Fruit fly (Drosophila melanogaster) whole organism, embryonic: ENCODE data around the gene Ufd1.

Source experiments
- Adf1 ChIP-seq: fragments of 200-800 bp; sonication (Bioruptor generic); IDR thresholded peaks from 2 replicates; pipeline ENCODE4 v1.3.6; 2022; ENCODE audit warnings: missing biosample characterization, missing genetic modification characterization
- C15 ChIP-seq: fragments of 200-800 bp; sonication (Bioruptor generic); IDR thresholded peaks from 3 replicates; pipeline ENCODE4 v1.3.6; 2022; ENCODE audit warnings: missing biosample characterization, missing genetic modification characterization
- CG10431 ChIP-seq: fragments of 200-800 bp; sonication (Bioruptor generic); optimal IDR thresholded peaks from 3 replicates; lab custom pipeline; 2018; ENCODE audit warnings: missing biosample characterization, mild to moderate bottlenecking, missing genetic modification characterization
- CG10462 ChIP-seq: fragments of 200-800 bp; sonication (Bioruptor generic); optimal IDR thresholded peaks from 2 replicates; lab custom pipeline; 2016; ENCODE audit warnings: missing biosample characterization, missing genetic modification characterization
- CG10565 ChIP-seq: fragments of 200-800 bp; sonication (Bioruptor generic); optimal IDR thresholded peaks from 3 replicates; lab custom pipeline; 2016; ENCODE audit warnings: missing biosample characterization, mild to moderate bottlenecking, missing genetic modification characterization
- CG11247 ChIP-seq: fragments of 200-800 bp; sonication (Bioruptor generic); IDR thresholded peaks from 2 replicates; pipeline ENCODE4 v1.3.6; 2022; ENCODE audit warnings: missing biosample characterization, missing genetic modification characterization
- CG13296 ChIP-seq: fragments of 200-800 bp; sonication (Bioruptor generic); optimal IDR thresholded peaks from 3 replicates; lab custom pipeline; 2018; ENCODE audit warnings: missing biosample characterization, mild to moderate bottlenecking, missing genetic modification characterization
- CG13624 ChIP-seq: fragments of 200-800 bp; sonication (Bioruptor generic); optimal IDR thresholded peaks from 2 replicates; lab custom pipeline; 2016; ENCODE audit warnings: missing biosample characterization, missing genetic modification characterization
- CG14710 ChIP-seq: fragments of 200-800 bp; sonication (Bioruptor generic); optimal IDR thresholded peaks from 3 replicates; lab custom pipeline; 2019; ENCODE audit warnings: missing biosample characterization, mild to moderate bottlenecking, missing genetic modification characterization, moderate library complexity
- CG15514 ChIP-seq: fragments of 200-800 bp; sonication (Bioruptor generic); optimal IDR thresholded peaks from 3 replicates; lab custom pipeline; 2017; ENCODE audit warnings: missing biosample characterization, missing genetic modification characterization, mild to moderate bottlenecking, moderate library complexity, missing genetic modification reagents
- CG18599 ChIP-seq: fragments of 200-800 bp; sonication (Bioruptor generic); optimal IDR thresholded peaks from 3 replicates; lab custom pipeline; 2017; ENCODE audit warnings: missing biosample characterization, missing genetic modification characterization, mild to moderate bottlenecking, moderate library complexity, missing genetic modification reagents
- CG2889 ChIP-seq: fragments of 200-800 bp; sonication (Bioruptor generic); IDR thresholded peaks from 3 replicates; pipeline ENCODE4 v1.3.6; 2022; ENCODE audit warnings: missing biosample characterization, missing genetic modification characterization
- CG30020 ChIP-seq: fragments of 200-800 bp; optimal IDR thresholded peaks from 2 replicates; lab custom pipeline; 2019; ENCODE audit warnings: missing biosample characterization, mild to moderate bottlenecking, missing genetic modification characterization, moderate library complexity
- CG3065 ChIP-seq: fragments of 200-800 bp; sonication (Bioruptor generic); optimal IDR thresholded peaks from 2 replicates; lab custom pipeline; 2016; ENCODE audit warnings: missing biosample characterization, missing genetic modification characterization
- CG32532 ChIP-seq: fragments of 200-800 bp; sonication (Bioruptor generic); IDR thresholded peaks from 2 replicates; pipeline ENCODE4 v1.3.6; 2022; ENCODE audit warnings: missing biosample characterization, missing genetic modification characterization
- CG3847 ChIP-seq: fragments of 200-800 bp; sonication (Bioruptor generic); IDR thresholded peaks from 2 replicates; pipeline ENCODE4 v1.3.6; 2022; ENCODE audit warnings: missing biosample characterization, missing genetic modification characterization
- CG6654 ChIP-seq: fragments of 200-800 bp; sonication (Bioruptor generic); optimal IDR thresholded peaks from 2 replicates; lab custom pipeline; 2017; ENCODE audit warnings: missing biosample characterization, mild to moderate bottlenecking, missing genetic modification characterization
- CG7271 ChIP-seq: fragments of 200-800 bp; sonication (Bioruptor generic); optimal IDR thresholded peaks from 2 replicates; lab custom pipeline; 2018; ENCODE audit warnings: missing biosample characterization, mild to moderate bottlenecking, missing genetic modification characterization, moderate library complexity
- CG7745 ChIP-seq: fragments of 200-800 bp; sonication (Bioruptor generic); optimal IDR thresholded peaks from 2 replicates; lab custom pipeline; 2018; ENCODE audit warnings: missing biosample characterization, mild to moderate bottlenecking, missing genetic modification characterization, moderate library complexity
- CG7786 ChIP-seq: fragments of 200-800 bp; sonication (Bioruptor generic); optimal IDR thresholded peaks from 2 replicates; lab custom pipeline; 2016; ENCODE audit warnings: missing biosample characterization, missing genetic modification characterization
- CG7928 ChIP-seq: fragments of 200-800 bp; sonication (Bioruptor generic); optimal IDR thresholded peaks from 2 replicates; lab custom pipeline; 2017; ENCODE audit warnings: missing biosample characterization, mild to moderate bottlenecking, missing genetic modification characterization
- CG8281 ChIP-seq: fragments of 200-800 bp; sonication (Bioruptor generic); optimal IDR thresholded peaks from 2 replicates; lab custom pipeline; 2018; ENCODE audit warnings: missing biosample characterization, mild to moderate bottlenecking, missing genetic modification characterization, moderate library complexity
- CG8478 ChIP-seq: fragments of >200 bp; optimal IDR thresholded peaks from 2 replicates; lab custom pipeline; 2018
- CG9437 ChIP-seq: fragments of 200-800 bp; sonication (Bioruptor generic); optimal IDR thresholded peaks from 2 replicates; lab custom pipeline; 2018; ENCODE audit warnings: missing biosample characterization, mild to moderate bottlenecking, missing genetic modification characterization
- CG9609 ChIP-seq: fragments of 200-800 bp; sonication (Bioruptor generic); optimal IDR thresholded peaks from 3 replicates; lab custom pipeline; 2016; ENCODE audit warnings: missing biosample characterization, missing genetic modification characterization
- GATAe ChIP-seq: fragments of 200-800 bp; sonication (Bioruptor generic); conservative IDR thresholded peaks from 2 replicates; pipeline ENCODE4 v1.3.6; 2022; ENCODE audit warnings: missing biosample characterization, missing genetic modification characterization
- Gsc ChIP-seq: fragments of 200-800 bp; sonication (Bioruptor generic); IDR thresholded peaks from 2 replicates; pipeline ENCODE4 v1.3.6; 2022; ENCODE audit warnings: missing biosample characterization, missing genetic modification characterization
- Oli ChIP-seq: fragments of 200-800 bp; sonication (Bioruptor generic); optimal IDR thresholded peaks from 2 replicates; lab custom pipeline; 2018; ENCODE audit warnings: missing biosample characterization, mild to moderate bottlenecking, missing genetic modification characterization, moderate library complexity
- PHDP ChIP-seq: fragments of 200-800 bp; sonication (Bioruptor generic); optimal IDR thresholded peaks from 3 replicates; lab custom pipeline; 2018; ENCODE audit warnings: missing biosample characterization, mild to moderate bottlenecking, missing genetic modification characterization, moderate library complexity
- Sox102F ChIP-seq: fragments of 200-800 bp; sonication (Bioruptor generic); optimal IDR thresholded peaks from 2 replicates; lab custom pipeline; 2018; ENCODE audit warnings: missing biosample characterization, mild to moderate bottlenecking, missing genetic modification characterization, moderate library complexity
- Sry-β ChIP-seq: fragments of 200-800 bp; sonication (Bioruptor generic); optimal IDR thresholded peaks from 2 replicates; lab custom pipeline; 2018; ENCODE audit warnings: missing biosample characterization, mild to moderate bottlenecking, missing genetic modification characterization, moderate library complexity
- Xbp1 ChIP-seq: fragments of 200-800 bp; sonication (Bioruptor generic); optimal IDR thresholded peaks from 3 replicates; lab custom pipeline; 2016; ENCODE audit warnings: missing biosample characterization, mild to moderate bottlenecking, missing genetic modification characterization
- bab2 ChIP-seq: fragments of 200-800 bp; sonication (Bioruptor generic); optimal IDR thresholded peaks from 2 replicates; lab custom pipeline; 2016; ENCODE audit warnings: missing biosample characterization, missing genetic modification characterization
- corto ChIP-seq: fragments of 200-800 bp; sonication (Bioruptor generic); optimal IDR thresholded peaks from 2 replicates; lab custom pipeline; 2016; ENCODE audit warnings: missing biosample characterization, mild to moderate bottlenecking, missing genetic modification characterization, moderate library complexity
- da ChIP-seq: fragments of 200-800 bp; sonication (Bioruptor generic); optimal IDR thresholded peaks from 2 replicates; lab custom pipeline; 2016; ENCODE audit warnings: missing biosample characterization, missing genetic modification characterization
- dati ChIP-seq: fragments of 200-800 bp; sonication (Bioruptor generic); IDR thresholded peaks from 2 replicates; pipeline ENCODE4 v1.3.6; 2022; ENCODE audit warnings: missing biosample characterization, missing genetic modification characterization
- dpn ChIP-seq, 2 experiments: fragments of 200-800 bp; sonication (Bioruptor generic); optimal IDR thresholded peaks; 3 replicates each; lab custom pipeline; 2016; ENCODE audit warnings: missing biosample characterization in 2 of 2, missing genetic modification characterization in 2 of 2
- ewg ChIP-seq: fragments of 200-800 bp; sonication (Bioruptor generic); optimal IDR thresholded peaks from 3 replicates; lab custom pipeline; 2017; ENCODE audit warnings: mild to moderate bottlenecking, missing biosample characterization, missing genetic modification reagents, missing genetic modification characterization
- jigr1 ChIP-seq: fragments of 200-800 bp; sonication (Bioruptor generic); IDR thresholded peaks from 3 replicates; pipeline ENCODE4 v1.3.6; 2022; ENCODE audit warnings: missing biosample characterization, missing genetic modification characterization
- klu ChIP-seq: fragments of 200-800 bp; sonication (Bioruptor generic); IDR thresholded peaks from 2 replicates; pipeline ENCODE4 v1.3.6; 2022; ENCODE audit warnings: missing biosample characterization, missing genetic modification characterization
- odd ChIP-seq: fragments of 200-800 bp; sonication (Bioruptor generic); optimal IDR thresholded peaks from 2 replicates; lab custom pipeline; 2017; ENCODE audit warnings: missing biosample characterization, mild to moderate bottlenecking, missing genetic modification characterization
- phol ChIP-seq: fragments of 200-800 bp; sonication (Bioruptor generic); optimal IDR thresholded peaks from 3 replicates; lab custom pipeline; 2018; ENCODE audit warnings: missing biosample characterization, mild to moderate bottlenecking, missing genetic modification characterization, moderate library complexity
- pzg ChIP-seq: fragments of 200-800 bp; sonication (Bioruptor generic); optimal IDR thresholded peaks from 3 replicates; lab custom pipeline; 2018; ENCODE audit warnings: missing biosample characterization, mild to moderate bottlenecking, missing genetic modification characterization, moderate library complexity
- repo ChIP-seq: fragments of 200-800 bp; sonication (Bioruptor generic); optimal IDR thresholded peaks from 2 replicates; lab custom pipeline; 2016; ENCODE audit warnings: missing biosample characterization, missing genetic modification characterization
- scrt ChIP-seq: fragments of 200-800 bp; sonication (Bioruptor generic); optimal IDR thresholded peaks from 2 replicates; lab custom pipeline; 2018; ENCODE audit warnings: missing biosample characterization, mild to moderate bottlenecking, missing genetic modification characterization, moderate library complexity
- seq ChIP-seq: fragments of 200-800 bp; sonication (Bioruptor generic); IDR thresholded peaks from 2 replicates; pipeline ENCODE4 v1.3.6; 2022; ENCODE audit warnings: missing biosample characterization, missing genetic modification characterization
- sr ChIP-seq: fragments of 200-800 bp; sonication (Bioruptor generic); IDR thresholded peaks from 3 replicates; pipeline ENCODE4 v1.3.6; 2022; ENCODE audit warnings: missing biosample characterization, missing genetic modification characterization
- stwl ChIP-seq: fragments of 200-800 bp; sonication (Bioruptor generic); optimal IDR thresholded peaks from 3 replicates; lab custom pipeline; 2018; ENCODE audit warnings: missing biosample characterization, mild to moderate bottlenecking, missing genetic modification characterization, moderate library complexity
- tap ChIP-seq: fragments of 200-800 bp; optimal IDR thresholded peaks from 3 replicates; lab custom pipeline; 2019; ENCODE audit warnings: missing biosample characterization, mild to moderate bottlenecking, missing genetic modification characterization, moderate library complexity
- wor ChIP-seq: fragments of 200-800 bp; sonication (Bioruptor generic); IDR thresholded peaks from 2 replicates; pipeline ENCODE4 v1.3.6; 2022; ENCODE audit warnings: missing biosample characterization, missing genetic modification characterization
- z ChIP-seq: fragments of 200-800 bp; sonication (Bioruptor generic); IDR thresholded peaks from 3 replicates; pipeline ENCODE4 v1.3.6; 2022; ENCODE audit warnings: missing biosample characterization, missing genetic modification characterization

Ufd1 gene

DNA sequence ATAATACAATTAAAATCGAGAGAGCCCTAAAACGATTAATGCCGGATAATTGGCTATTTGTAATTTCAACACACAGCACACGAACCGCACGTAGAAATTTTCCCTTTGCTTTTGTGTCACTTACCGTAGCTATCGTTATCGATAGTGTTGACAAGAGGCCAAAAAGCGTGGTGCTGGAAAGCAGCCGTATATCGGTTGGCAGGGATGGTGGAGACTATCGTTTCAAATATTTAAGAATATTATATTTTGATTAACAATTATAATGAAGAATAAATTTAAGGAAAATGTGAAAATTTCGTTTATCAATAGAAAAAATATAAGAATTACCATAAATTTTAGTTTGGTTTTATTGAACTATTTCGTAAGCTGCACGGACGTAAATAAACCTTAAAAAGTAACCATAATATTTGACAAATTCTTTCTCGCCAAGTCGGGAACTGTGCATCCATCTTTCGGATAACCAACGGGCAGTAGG, 29.9 kb downstream of the Ufd1 start, which contains the start of gene JIL-1 (continued):
- peak; percentile 88 for TF ChIP-seq CG32532 (GFP tag; lab: Robert Waterston, UW)
- no peak for TF ChIP-seq da
- peak; percentile 6 for TF ChIP-seq ewg (GFP tag; lab: Kevin White, UChicago)
- TF ChIP-seq CG9609 (GFP tag; lab: Kevin White, UChicago), result peak; percentile 3
- no peak for TF ChIP-seq CG7271 (tag; lab: Kevin White, UChicago)
- no peak for TF ChIP-seq GATAe
- no peak for TF ChIP-seq corto (GFP tag; lab: Kevin White, UChicago)
- TF ChIP-seq CG10565, result no peak
- peak; percentile 19 for TF ChIP-seq repo (GFP tag; lab: Kevin White, UChicago)
- TF ChIP-seq Sox102F (GFP tag; lab: Kevin White, UChicago), result peak; percentile 42
- no peak for TF ChIP-seq tap (tag; lab: Kevin White, UChicago)
- no peak for TF ChIP-seq klu (GFP tag; lab: Robert Waterston, UW)
- peak; percentile 66 for TF ChIP-seq stwl
- TF ChIP-seq CG10462 (GFP tag; lab: Kevin White, UChicago), result no peak
- no peak for TF ChIP-seq seq (GFP tag; lab: Robert Waterston, UW)
- peak; percentile 33 for TF ChIP-seq CG30020 (tag; lab: Kevin White, UChicago)
- peak; percentile 47 for TF ChIP-seq CG13296
- no peak for TF ChIP-seq odd (GFP tag; lab: Kevin White, UChicago)
- peak; percentile 4 for TF ChIP-seq Sry-β (GFP tag; lab: Kevin White, UChicago)
- TF ChIP-seq C15, result peak; percentile 71; the same call in 2 of the 3 replicates
- no peak for TF ChIP-seq Gsc (GFP tag; lab: Robert Waterston, UW)
- no peak for TF ChIP-seq CG7745 (tag; lab: Kevin White, UChicago)
- TF ChIP-seq CG11247, result peak; percentile 83
- TF ChIP-seq CG7928 (GFP tag; lab: Kevin White, UChicago), result peak; percentile 89
- TF ChIP-seq Xbp1, result peak; percentile 76
- no peak for TF ChIP-seq CG8478 (lab: Kevin White, UChicago)
- peak; percentile 79 for TF ChIP-seq pzg (GFP tag; lab: Kevin White, UChicago)
- peak; percentile 43 for TF ChIP-seq PHDP (tag; lab: Kevin White, UChicago)
- TF ChIP-seq CG3065 (GFP tag; lab: Kevin White, UChicago), result no peak
- TF ChIP-seq dpn (GFP tag; optimal IDR thresholded peaks at IDR 0.05; lab: Kevin White, UChicago), result peak; percentile 58 to 60
- peak; percentile 47; the same call in 1 of the 2 replicates for TF ChIP-seq dati (GFP tag; lab: Robert Waterston, UW)
- peak; percentile 96 for TF ChIP-seq CG3847
- TF ChIP-seq CG18599 (GFP tag; lab: Kevin White, UChicago), result peak; percentile 72
- TF ChIP-seq wor, result 0 out of 2 replicates have a peak, but pooled peaks have one; percentile 11
- TF ChIP-seq sr (GFP tag; lab: Robert Waterston, UW), result peak; percentile 5; the same call in 1 of the 3 replicates
- no peak for TF ChIP-seq CG8281 (tag; lab: Kevin White, UChicago)
- peak; percentile 37 for TF ChIP-seq CG7786
- peak; percentile 48 for TF ChIP-seq bab2 (GFP tag; lab: Kevin White, UChicago)
- peak; percentile 55; the same call in 1 of the 2 replicates for TF ChIP-seq Adf1 (GFP tag; lab: Robert Waterston, UW)
- no peak for TF ChIP-seq jigr1 (GFP tag; lab: Robert Waterston, UW)
- TF ChIP-seq Oli (tag; lab: Kevin White, UChicago), result peak; percentile 35
- peak; percentile 53 for TF ChIP-seq CG15514 (GFP tag; lab: Kevin White, UChicago)
- TF ChIP-seq CG13624 (GFP tag; lab: Kevin White, UChicago), result peak; percentile 46
- TF ChIP-seq CG14710, result peak; percentile 58
- TF ChIP-seq z (GFP tag; lab: Robert Waterston, UW), result 0 out of 3 replicates have a peak, but pooled peaks have one; percentile 28
- peak; percentile 65 for TF ChIP-seq phol (tag; lab: Kevin White, UChicago)
- TF ChIP-seq scrt, result no peak
- peak; percentile 30 for TF ChIP-seq CG9437 (GFP tag; lab: Kevin White, UChicago)
- peak; percentile 63 for TF ChIP-seq CG2889 (GFP tag; lab: Robert Waterston, UW)
- TF ChIP-seq CG6654 (GFP tag; lab: Kevin White, UChicago), result no peak
- peak; percentile 4 for TF ChIP-seq CG10431 (GFP tag; lab: Kevin White, UChicago)
